Fruit fly (Drosophila melanogaster): ENCODE results near the gene Pih1D1.

Gene Pih1D1

dm6 chr2L:12692343-12693079 lies 29.1 kb downstream of the Pih1D1 start, which contains the start of the genes CCT4 and CG6153 (continued):
- TF ChIP-seq peb (GFP tag; IDR thresholded peaks at IDR 0.05): no peak
- no peak for TF ChIP-seq nerfin-2 (GFP tag; IDR thresholded peaks at IDR 0.05; ENCODE audit: partially characterized antibody)
- TF ChIP-seq CG13424 (tag; optimal IDR thresholded peaks at IDR 0.05): no peak
- no peak for TF ChIP-seq tx (GFP tag; optimal IDR thresholded peaks at IDR 0.05)
- no peak for TF ChIP-seq Hmr (GFP tag; optimal IDR thresholded peaks at IDR 0.05)
- TF ChIP-seq D19A (tag; optimal IDR thresholded peaks at IDR 0.05): peak; percentile 57
- peak; percentile 1 for TF ChIP-seq Nf-YC (tag; optimal IDR thresholded peaks at IDR 0.05)
- TF ChIP-seq sob (GFP tag; IDR thresholded peaks at IDR 0.05): no peak
- TF ChIP-seq Opbp (GFP tag; IDR thresholded peaks at IDR 0.05; ENCODE audit: partially characterized antibody): peak; percentile 65; the same call in 1 of the 3 replicates
- TF ChIP-seq CG8478 (optimal IDR thresholded peaks at IDR 0.05): no peak
- peak; percentile 24 for TF ChIP-seq Max (GFP tag; optimal IDR thresholded peaks at IDR 0.05)
- TF ChIP-seq zen (tag; optimal IDR thresholded peaks at IDR 0.05): peak; percentile 35
- no peak for TF ChIP-seq dimm (GFP tag; IDR thresholded peaks at IDR 0.05)
- TF ChIP-seq Dp (GFP tag; optimal IDR thresholded peaks at IDR 0.05): peak; percentile 58
- peak; percentile 46; the same call in 1 of the 3 replicates for TF ChIP-seq hb (GFP tag; IDR thresholded peaks at IDR 0.05; ENCODE audit: partially characterized antibody)
- no peak for TF ChIP-seq CG17612 (GFP tag; IDR thresholded peaks at IDR 0.05)
- no peak for TF ChIP-seq CG2129 (GFP tag; IDR thresholded peaks at IDR 0.05; ENCODE audit: partially characterized antibody)
- no peak for TF ChIP-seq dpn (GFP tag; optimal IDR thresholded peaks at IDR 0.05)
- no peak for TF ChIP-seq CG6175 (GFP tag; IDR thresholded peaks at IDR 0.05)
- TF ChIP-seq amos (GFP tag; IDR thresholded peaks at IDR 0.05; ENCODE audit: partially characterized antibody): peak; percentile 54
- TF ChIP-seq Lhr (GFP tag; optimal IDR thresholded peaks at IDR 0.05): peak; percentile 21
- TF ChIP-seq grn (GFP tag; optimal IDR thresholded peaks at IDR 0.05): no peak
- TF ChIP-seq MESR4 (GFP tag; optimal IDR thresholded peaks at IDR 0.05): peak; percentile 62
- no peak for TF ChIP-seq jigr1 (GFP tag; IDR thresholded peaks at IDR 0.05)
- no peak for TF ChIP-seq CG10147 (GFP tag; optimal IDR thresholded peaks at IDR 0.05)
- TF ChIP-seq toy (GFP tag; IDR thresholded peaks at IDR 0.05): no peak
- TF ChIP-seq abd-A (tag; optimal IDR thresholded peaks at IDR 0.05): no peak
- TF ChIP-seq Hand (GFP tag; optimal IDR thresholded peaks at IDR 0.05): no peak
- peak; percentile 93 for TF ChIP-seq CG17385 (GFP tag; optimal IDR thresholded peaks at IDR 0.05)
- no peak for TF ChIP-seq bab2 (GFP tag; optimal IDR thresholded peaks at IDR 0.05)
- TF ChIP-seq BEAF-32 (GFP tag; optimal IDR thresholded peaks at IDR 0.05): peak; percentile 64
- no peak for TF ChIP-seq insv (GFP tag; optimal IDR thresholded peaks at IDR 0.05)
- peak; percentile 68 for TF ChIP-seq Med (GFP tag)
- 0 out of 4 replicates have a peak, but pooled peaks have one; percentile 61 for TF ChIP-seq chinmo (GFP tag; IDR thresholded peaks at IDR 0.05; ENCODE audit: partially characterized antibody)
- peak; percentile 36 for TF ChIP-seq nmo (GFP tag; optimal IDR thresholded peaks at IDR 0.05)
- TF ChIP-seq fd64A (GFP tag; optimal IDR thresholded peaks at IDR 0.05): no peak
- TF ChIP-seq CG14710 (tag; optimal IDR thresholded peaks at IDR 0.05): peak; percentile 38
- TF ChIP-seq CG10979 (tag; optimal IDR thresholded peaks at IDR 0.05): peak; percentile 2
- TF ChIP-seq Sry-δ (GFP tag; optimal IDR thresholded peaks at IDR 0.05): peak; percentile 44
- no peak for TF ChIP-seq ind (GFP tag; optimal IDR thresholded peaks at IDR 0.05)
- peak; percentile 92 for TF ChIP-seq MBD-R2 (GFP tag; IDR thresholded peaks at IDR 0.05)
- no peak for TF ChIP-seq Ravus (GFP tag; IDR thresholded peaks at IDR 0.05)
- TF ChIP-seq pfk (GFP tag; optimal IDR thresholded peaks at IDR 0.05): no peak
- TF ChIP-seq kah (GFP tag; optimal IDR thresholded peaks at IDR 0.05): peak; percentile 58
- TF ChIP-seq stwl (tag; optimal IDR thresholded peaks at IDR 0.05): peak; percentile 71
- no peak for TF ChIP-seq CG18599 (GFP tag; optimal IDR thresholded peaks at IDR 0.05)
- no peak for TF ChIP-seq da (GFP tag; optimal IDR thresholded peaks at IDR 0.05)
- TF ChIP-seq sna (GFP tag; IDR thresholded peaks at IDR 0.05; ENCODE audit: partially characterized antibody): no peak

Data from whole organism, embryonic.